Fruit fly (Drosophila melanogaster) whole organism, embryonic: ENCODE data around the gene Ube3a.
A peak's percentile ranks its signal among the peaks of the same experiment; 100 is the strongest.

Experiments
- C15 ChIP-seq: fragments of 200-800 bp; sonication (Bioruptor generic); IDR thresholded peaks from 3 replicates; pipeline ENCODE4 v1.3.6; 2022; ENCODE audit warnings: missing biosample characterization, missing genetic modification characterization
- CG10147 ChIP-seq: fragments of 200-800 bp; sonication (Bioruptor generic); optimal IDR thresholded peaks from 2 replicates; lab custom pipeline; 2019; ENCODE audit warnings: missing biosample characterization, mild to moderate bottlenecking, missing genetic modification characterization, moderate library complexity
- CG10462 ChIP-seq: fragments of 200-800 bp; sonication (Bioruptor generic); optimal IDR thresholded peaks from 2 replicates; lab custom pipeline; 2016; ENCODE audit warnings: missing biosample characterization, missing genetic modification characterization
- CG13123 ChIP-seq: fragments of 200-800 bp; sonication (Bioruptor generic); optimal IDR thresholded peaks from 2 replicates; lab custom pipeline; 2016; ENCODE audit warnings: missing biosample characterization, missing genetic modification characterization
- CG13624 ChIP-seq: fragments of 200-800 bp; sonication (Bioruptor generic); optimal IDR thresholded peaks from 2 replicates; lab custom pipeline; 2016; ENCODE audit warnings: missing biosample characterization, missing genetic modification characterization
- CG13894 ChIP-seq: fragments of 200-800 bp; sonication (Bioruptor generic); optimal IDR thresholded peaks from 3 replicates; lab custom pipeline; 2018; ENCODE audit warnings: missing biosample characterization, mild to moderate bottlenecking, missing genetic modification characterization, moderate library complexity
- CG1602 ChIP-seq: fragments of 200-800 bp; sonication (Bioruptor generic); optimal IDR thresholded peaks from 3 replicates; lab custom pipeline; 2016; ENCODE audit warnings: missing biosample characterization, missing genetic modification characterization
- CG17385 ChIP-seq: fragments of 200-800 bp; sonication (Bioruptor generic); optimal IDR thresholded peaks from 3 replicates; lab custom pipeline; 2018; ENCODE audit warnings: missing biosample characterization, mild to moderate bottlenecking, missing genetic modification characterization
- CG31224 ChIP-seq: fragments of 200-800 bp; sonication (Bioruptor generic); IDR thresholded peaks from 2 replicates; pipeline ENCODE4 v1.3.6; 2022; ENCODE audit warnings: missing biosample characterization, missing genetic modification characterization
- CG31365 ChIP-seq: fragments of 200-800 bp; sonication (Bioruptor generic); optimal IDR thresholded peaks from 2 replicates; lab custom pipeline; 2018; ENCODE audit warnings: missing biosample characterization, mild to moderate bottlenecking, missing genetic modification characterization
- CG31441 ChIP-seq: fragments of 200-800 bp; sonication (Bioruptor generic); IDR thresholded peaks from 2 replicates; pipeline ENCODE4 v1.3.6; 2022; ENCODE audit warnings: missing biosample characterization, missing genetic modification characterization
- CG32532 ChIP-seq: fragments of 200-800 bp; sonication (Bioruptor generic); IDR thresholded peaks from 2 replicates; pipeline ENCODE4 v1.3.6; 2022; ENCODE audit warnings: missing biosample characterization, missing genetic modification characterization
- CG34224 ChIP-seq: fragments of 200-800 bp; sonication (Bioruptor generic); IDR thresholded peaks from 3 replicates; pipeline ENCODE4 v1.3.6; 2022; ENCODE audit warnings: missing biosample characterization, missing genetic modification characterization; ENCODE audit not compliant: partially characterized antibody
- CG34422 ChIP-seq: fragments of 200-800 bp; sonication (Bioruptor generic); IDR thresholded peaks from 3 replicates; pipeline ENCODE4 v1.3.6; 2022; ENCODE audit warnings: missing biosample characterization, missing genetic modification characterization
- CG42726 ChIP-seq: fragments of 200-800 bp; sonication (Bioruptor generic); IDR thresholded peaks from 2 replicates; pipeline ENCODE4 v1.3.6; 2022; ENCODE audit warnings: missing biosample characterization, missing genetic modification characterization; ENCODE audit not compliant: partially characterized antibody
- CG4328 ChIP-seq: fragments of 200-800 bp; sonication (Bioruptor generic); optimal IDR thresholded peaks from 3 replicates; lab custom pipeline; 2017; ENCODE audit warnings: missing biosample characterization, missing genetic modification reagents, missing genetic modification characterization
- CG6254 ChIP-seq: fragments of 200-800 bp; sonication (Bioruptor generic); optimal IDR thresholded peaks from 3 replicates; lab custom pipeline; 2017; ENCODE audit warnings: mild to moderate bottlenecking, missing biosample characterization, missing genetic modification reagents, missing genetic modification characterization
- CG6272 ChIP-seq: fragments of 200-800 bp; sonication (Bioruptor generic); IDR thresholded peaks from 2 replicates; pipeline ENCODE4 v1.3.6; 2022; ENCODE audit warnings: missing biosample characterization, missing genetic modification characterization
- CG6765 ChIP-seq: fragments of 200-800 bp; sonication (Bioruptor generic); optimal IDR thresholded peaks from 3 replicates; lab custom pipeline; 2017; ENCODE audit warnings: missing biosample characterization, mild to moderate bottlenecking, missing genetic modification characterization
- CG7357 ChIP-seq: fragments of 200-800 bp; sonication (Bioruptor generic); IDR thresholded peaks from 3 replicates; pipeline ENCODE4 v1.3.6; 2022; ENCODE audit warnings: missing biosample characterization, missing genetic modification characterization
- CG7745 ChIP-seq: fragments of 200-800 bp; sonication (Bioruptor generic); optimal IDR thresholded peaks from 2 replicates; lab custom pipeline; 2018; ENCODE audit warnings: missing biosample characterization, mild to moderate bottlenecking, missing genetic modification characterization, moderate library complexity
- CG8281 ChIP-seq: fragments of 200-800 bp; sonication (Bioruptor generic); optimal IDR thresholded peaks from 2 replicates; lab custom pipeline; 2018; ENCODE audit warnings: missing biosample characterization, mild to moderate bottlenecking, missing genetic modification characterization, moderate library complexity
- CG8765 ChIP-seq: fragments of 200-800 bp; sonication (Bioruptor generic); IDR thresholded peaks from 2 replicates; pipeline ENCODE4 v1.3.6; 2022; ENCODE audit warnings: missing biosample characterization, missing genetic modification characterization
- CG8924 ChIP-seq: fragments of 200-800 bp; optimal IDR thresholded peaks from 3 replicates; lab custom pipeline; 2019; ENCODE audit warnings: missing biosample characterization, mild to moderate bottlenecking, missing genetic modification characterization, moderate library complexity
- CG9215 ChIP-seq: fragments of 200-800 bp; sonication (Bioruptor generic); IDR thresholded peaks from 2 replicates; pipeline ENCODE4 v1.3.6; 2022; ENCODE audit warnings: missing biosample characterization, missing genetic modification characterization
- D19A ChIP-seq: fragments of 200-800 bp; optimal IDR thresholded peaks from 3 replicates; lab custom pipeline; 2019; ENCODE audit warnings: missing biosample characterization, mild to moderate bottlenecking, missing genetic modification characterization, moderate library complexity
- Dp ChIP-seq: fragments of 200-800 bp; sonication (Bioruptor generic); optimal IDR thresholded peaks from 2 replicates; lab custom pipeline; 2018; ENCODE audit warnings: missing biosample characterization, mild to moderate bottlenecking, missing genetic modification characterization, moderate library complexity
- Fer2 ChIP-seq: fragments of 200-800 bp; sonication (Bioruptor generic); optimal IDR thresholded peaks from 2 replicates; lab custom pipeline; 2018; ENCODE audit warnings: missing biosample characterization, mild to moderate bottlenecking, missing genetic modification characterization, moderate library complexity
- H2.0 ChIP-seq: fragments of 200-800 bp; sonication (Bioruptor generic); IDR thresholded peaks from 2 replicates; pipeline ENCODE4 v1.3.6; 2022; ENCODE audit warnings: missing biosample characterization, missing genetic modification characterization
- HLH3B ChIP-seq: fragments of 200-800 bp; sonication (Bioruptor generic); IDR thresholded peaks from 2 replicates; pipeline ENCODE4 v1.3.6; 2022; ENCODE audit warnings: missing biosample characterization, missing genetic modification characterization
- HLH54F ChIP-seq: fragments of 200-800 bp; sonication (Bioruptor generic); optimal IDR thresholded peaks from 3 replicates; lab custom pipeline; 2016; ENCODE audit warnings: missing biosample characterization, missing genetic modification characterization
- Spps ChIP-seq: fragments of 200-800 bp; sonication (Bioruptor generic); optimal IDR thresholded peaks from 2 replicates; lab custom pipeline; 2018; ENCODE audit warnings: missing biosample characterization, mild to moderate bottlenecking, missing genetic modification characterization
- Xrp1 ChIP-seq: fragments of 200-800 bp; sonication (Bioruptor generic); IDR thresholded peaks from 2 replicates; pipeline ENCODE4 v1.3.6; 2022; ENCODE audit warnings: missing biosample characterization, missing genetic modification characterization
- cad ChIP-seq: fragments of >200 bp; optimal IDR thresholded peaks from 2 replicates; lab custom pipeline; 2017; ENCODE audit warnings: missing biosample characterization, missing genetic modification characterization
- crp ChIP-seq, 2 experiments: fragments of 200-800 bp; sonication (Bioruptor generic); optimal IDR thresholded peaks; 2 replicates in 1 of 2; 3 replicates in 1 of 2; lab custom pipeline; 2017; ENCODE audit warnings: missing biosample characterization in 2 of 2, missing genetic modification characterization in 2 of 2, mild to moderate bottlenecking in 1 of 2, moderate library complexity in 1 of 2
- dpn ChIP-seq, 2 experiments: fragments of 200-800 bp; sonication (Bioruptor generic); optimal IDR thresholded peaks; 3 replicates each; lab custom pipeline; 2016; ENCODE audit warnings: missing biosample characterization in 2 of 2, missing genetic modification characterization in 2 of 2
- gem ChIP-seq: fragments of 200-800 bp; sonication (Bioruptor generic); optimal IDR thresholded peaks from 2 replicates; lab custom pipeline; 2019; ENCODE audit warnings: missing biosample characterization, mild to moderate bottlenecking, missing genetic modification characterization, moderate library complexity
- gfzf ChIP-seq: fragments of 200-800 bp; sonication (Bioruptor generic); optimal IDR thresholded peaks from 2 replicates; lab custom pipeline; 2016; ENCODE audit warnings: missing biosample characterization, mild to moderate bottlenecking, missing genetic modification characterization, moderate library complexity
- ham ChIP-seq: fragments of 200-800 bp; sonication (Bioruptor generic); IDR thresholded peaks from 2 replicates; pipeline ENCODE4 v1.3.6; 2022; ENCODE audit warnings: missing biosample characterization, missing genetic modification characterization
- her ChIP-seq: fragments of 200-800 bp; sonication (Bioruptor generic); optimal IDR thresholded peaks from 2 replicates; lab custom pipeline; 2016; ENCODE audit warnings: missing biosample characterization, missing genetic modification characterization
- hth ChIP-seq: fragments of >200 bp; optimal IDR thresholded peaks from 2 replicates; lab custom pipeline; 2017; ENCODE audit warnings: inconsistent platforms
- lilli ChIP-seq: fragments of 200-800 bp; sonication (Bioruptor generic); optimal IDR thresholded peaks from 3 replicates; lab custom pipeline; 2016; ENCODE audit warnings: missing biosample characterization, missing genetic modification characterization
- lov ChIP-seq, 2 experiments: fragments of 200-800 bp in 1 of 2; fragments of >200 bp in 1 of 2; sonication (Bioruptor generic) in 1 of 2; IDR thresholded peaks in 1 of 2; optimal IDR thresholded peaks in 1 of 2; 2 replicates in 1 of 2; 3 replicates in 1 of 2; pipeline versions ENCODE4 v1.3.6 to Lab custom; 2017 to 2022; ENCODE audit warnings: missing biosample characterization in 1 of 2, missing genetic modification characterization in 1 of 2
- maf-S ChIP-seq: fragments of 200-800 bp; sonication (Bioruptor generic); optimal IDR thresholded peaks from 2 replicates; lab custom pipeline; 2016; ENCODE audit warnings: missing biosample characterization, missing genetic modification characterization
- mld ChIP-seq: fragments of 200-800 bp; sonication (Bioruptor generic); IDR thresholded peaks from 3 replicates; pipeline ENCODE4 v1.3.6; 2022; ENCODE audit warnings: missing biosample characterization, missing genetic modification characterization; ENCODE audit not compliant: partially characterized antibody
- nau ChIP-seq: fragments of 200-800 bp; sonication (Bioruptor generic); optimal IDR thresholded peaks from 3 replicates; lab custom pipeline; 2017; ENCODE audit warnings: missing biosample characterization, mild to moderate bottlenecking, missing genetic modification characterization, missing genetic modification reagents
- pita ChIP-seq: fragments of 200-800 bp; sonication (Bioruptor generic); optimal IDR thresholded peaks from 2 replicates; lab custom pipeline; 2017; ENCODE audit warnings: missing biosample characterization, mild to moderate bottlenecking, missing genetic modification characterization
- sim ChIP-seq: fragments of 200-800 bp; sonication (Bioruptor generic); IDR thresholded peaks from 2 replicates; pipeline ENCODE4 v1.3.6; 2022; ENCODE audit warnings: missing biosample characterization, missing genetic modification characterization
- sisA ChIP-seq: fragments of 200-800 bp; sonication (Bioruptor generic); IDR thresholded peaks from 2 replicates; pipeline ENCODE4 v1.3.6; 2022; ENCODE audit warnings: missing biosample characterization, missing genetic modification characterization
- toy ChIP-seq: fragments of 200-800 bp; sonication (Bioruptor generic); IDR thresholded peaks from 2 replicates; pipeline ENCODE4 v1.3.6; 2022; ENCODE audit warnings: missing biosample characterization, missing genetic modification characterization

Ube3a gene

dm6 chr3L:11214406-11215243, 4.2 kb upstream of the Ube3a start, which contains the start of gene CG42671 (continued):
- TF ChIP-seq Xrp1 (GFP tag; lab: Robert Waterston, UW) (no peak), CG34224 (GFP tag; lab: Robert Waterston, UW) (no peak), HLH3B (GFP tag; lab: Robert Waterston, UW) (no peak), gem (tag; lab: Kevin White, UChicago) (peak; percentile 30), CG31441 (no peak), cad (GFP tag; lab: Kevin White, UChicago) (no peak), pita (no peak), CG31224 (GFP tag; lab: Robert Waterston, UW) (no peak), Fer2 (tag; lab: Kevin White, UChicago) (no peak), mld (GFP tag; lab: Robert Waterston, UW) (no peak), nau (GFP tag; lab: Kevin White, UChicago) (no peak), CG6765 (GFP tag; lab: Kevin White, UChicago) (no peak), CG9215 (no peak), CG8765 (GFP tag; lab: Robert Waterston, UW) (no peak), C15 (no peak), CG7745 (tag; lab: Kevin White, UChicago) (no peak), her (GFP tag; lab: Kevin White, UChicago) (no peak), sisA (GFP tag; lab: Robert Waterston, UW) (no peak), CG8281 (tag; lab: Kevin White, UChicago) (no peak), HLH54F (GFP tag; lab: Kevin White, UChicago) (no peak), Dp (peak; percentile 60), D19A (peak; percentile 35), lilli (no peak), toy (GFP tag; lab: Robert Waterston, UW) (no peak), Spps (tag; lab: Kevin White, UChicago) (no peak), CG32532 (GFP tag; lab: Robert Waterston, UW) (no peak), CG17385 (GFP tag; lab: Kevin White, UChicago) (no peak), crp (GFP tag; optimal IDR thresholded peaks at IDR 0.05; lab: Kevin White, UChicago) (no peak), CG4328 (no peak), CG34422 (GFP tag; lab: Robert Waterston, UW) (0 out of 3 replicates have a peak, but pooled peaks have one; percentile 13), CG8924 (tag; lab: Kevin White, UChicago) (peak; percentile 14), CG1602 (GFP tag; lab: Kevin White, UChicago) (no peak), H2.0 (no peak), CG7357 (GFP tag; lab: Robert Waterston, UW) (no peak), CG10147 (peak; percentile 8), ham (GFP tag; lab: Robert Waterston, UW) (no peak), CG6254 (GFP tag; lab: Kevin White, UChicago) (no peak), sim (GFP tag; lab: Robert Waterston, UW) (no peak), gfzf (peak; percentile 72), dpn (GFP tag; optimal IDR thresholded peaks at IDR 0.05; lab: Kevin White, UChicago) (no peak), CG31365 (tag; lab: Kevin White, UChicago) (no peak), maf-S (GFP tag; lab: Kevin White, UChicago) (no peak), CG42726 (GFP tag; lab: Robert Waterston, UW) (no peak), CG6272 (no peak), lov (optimal IDR thresholded peaks at IDR 0.05; lab: Kevin White, UChicago) (no peak), lov (GFP tag; IDR thresholded peaks at IDR 0.05; lab: Robert Waterston, UW) (no peak), CG13894 (no peak), hth (lab: Kevin White, UChicago) (no peak), CG13624 (no peak), CG13123 (GFP tag; lab: Kevin White, UChicago) (no peak), CG10462 (GFP tag; lab: Kevin White, UChicago) (no peak)
